Fruit fly (Drosophila melanogaster): ENCODE data around the gene CG11927.

CG11927 gene

dm6 chr2L:4838494-4839320 lies 8.9 kb upstream of the CG11927 start (continued):
- no peak for TF ChIP-seq unc-4 (GFP tag; IDR thresholded peaks at IDR 0.05; ENCODE audit: partially characterized antibody)
- TF ChIP-seq ind (GFP tag; optimal IDR thresholded peaks at IDR 0.05) = no peak
- no peak for TF ChIP-seq lov (optimal IDR thresholded peaks at IDR 0.05)
- peak; percentile 67; the same call in 1 of the 3 replicates for TF ChIP-seq lov (GFP tag; IDR thresholded peaks at IDR 0.05)
- no peak for TF ChIP-seq CG7745 (tag; optimal IDR thresholded peaks at IDR 0.05)
- no peak for TF ChIP-seq Optix (GFP tag; IDR thresholded peaks at IDR 0.05)
- no peak for TF ChIP-seq slou (GFP tag; optimal IDR thresholded peaks at IDR 0.05)
- no peak for TF ChIP-seq cas (GFP tag; IDR thresholded peaks at IDR 0.05)
- peak in 1 of 2 experiments; percentile 64 for TF ChIP-seq tll (GFP tag; optimal IDR thresholded peaks at IDR 0.05)
- peak; percentile 32 for TF ChIP-seq CG10543 (GFP tag; optimal IDR thresholded peaks at IDR 0.05)
- no peak for TF ChIP-seq Oli (tag; optimal IDR thresholded peaks at IDR 0.05)
- peak; percentile 4 for TF ChIP-seq Fer2 (tag; optimal IDR thresholded peaks at IDR 0.05)
- TF ChIP-seq CG8290 (GFP tag; optimal IDR thresholded peaks at IDR 0.05) = no peak
- no peak for TF ChIP-seq CG8290 (tag; optimal IDR thresholded peaks at IDR 0.05)
- peak; percentile 94 for TF ChIP-seq sens (GFP tag)
- no peak for TF ChIP-seq Sry-δ (GFP tag; optimal IDR thresholded peaks at IDR 0.05)
- no peak for TF ChIP-seq CG30020 (tag; optimal IDR thresholded peaks at IDR 0.05)
- no peak for TF ChIP-seq dpn (GFP tag; optimal IDR thresholded peaks at IDR 0.05)
- no peak for TF ChIP-seq Bdp1 (GFP tag; optimal IDR thresholded peaks at IDR 0.05)
- no peak for TF ChIP-seq tgo (GFP tag; IDR thresholded peaks at IDR 0.05)
- TF ChIP-seq Trl (optimal IDR thresholded peaks at IDR 0.05) = no peak
- peak; percentile 50 for TF ChIP-seq Trl (GFP tag; optimal IDR thresholded peaks at IDR 0.05)
- TF ChIP-seq CoRest (tag; optimal IDR thresholded peaks at IDR 0.05) = no peak
- TF ChIP-seq eve (GFP tag; optimal IDR thresholded peaks at IDR 0.05) = no peak
- TF ChIP-seq CG3281 (GFP tag; optimal IDR thresholded peaks at IDR 0.05) = no peak
- peak in 1 of 2 experiments; percentile 66 for TF ChIP-seq bsh (GFP tag; optimal IDR thresholded peaks at IDR 0.05)
- TF ChIP-seq ATbp (GFP tag; optimal IDR thresholded peaks at IDR 0.05) = peak; percentile 60
- TF ChIP-seq crp (GFP tag; optimal IDR thresholded peaks at IDR 0.05) = no peak
- TF ChIP-seq Sry-β (GFP tag; optimal IDR thresholded peaks at IDR 0.05) = no peak
- peak; percentile 36; the same call in 1 of the 2 replicates for TF ChIP-seq sens-2 (GFP tag; IDR thresholded peaks at IDR 0.05)
- TF ChIP-seq Atf-2 (GFP tag; optimal IDR thresholded peaks at IDR 0.05) = peak; percentile 13
- TF ChIP-seq CG1602 (GFP tag; optimal IDR thresholded peaks at IDR 0.05) = no peak
- TF ChIP-seq CG7357 (GFP tag; IDR thresholded peaks at IDR 0.05) = no peak
- no peak for TF ChIP-seq Ravus (GFP tag; IDR thresholded peaks at IDR 0.05)
- no peak for TF ChIP-seq ftz-f1 (GFP tag; optimal IDR thresholded peaks at IDR 0.05)
- peak; percentile 31; the same call in 1 of the 2 replicates for TF ChIP-seq stc (GFP tag; IDR thresholded peaks at IDR 0.05)
- no peak for TF ChIP-seq CG12104 (GFP tag; optimal IDR thresholded peaks at IDR 0.05)
- peak; percentile 79 for TF ChIP-seq lab (GFP tag; optimal IDR thresholded peaks at IDR 0.05)
- no peak for TF ChIP-seq CG2199 (GFP tag; IDR thresholded peaks at IDR 0.05)
- TF ChIP-seq croc (GFP tag; conservative IDR thresholded peaks at IDR 0.05) = no peak
- peak; percentile 11 for TF ChIP-seq sqz (GFP tag; optimal IDR thresholded peaks at IDR 0.05)
- TF ChIP-seq CG14441 (GFP tag; IDR thresholded peaks at IDR 0.05) = no peak
- TF ChIP-seq zfh1 (GFP tag; IDR thresholded peaks at IDR 0.05) = no peak
- TF ChIP-seq psq (GFP tag; optimal IDR thresholded peaks at IDR 0.05) = no peak
- no peak for TF ChIP-seq hkb (optimal IDR thresholded peaks at IDR 0.05)
- TF ChIP-seq hkb (GFP tag; IDR thresholded peaks at IDR 0.05) = 0 out of 2 replicates have a peak, but pooled peaks have one; percentile 47
- peak; percentile 71 for TF ChIP-seq ara (GFP tag; IDR thresholded peaks at IDR 0.05)
- TF ChIP-seq eyg (GFP tag; optimal IDR thresholded peaks at IDR 0.05) = no peak
- no peak for TF ChIP-seq ems (GFP tag; optimal IDR thresholded peaks at IDR 0.05)
- 0 out of 2 replicates have a peak, but pooled peaks have one; percentile 38 for TF ChIP-seq sob (GFP tag; IDR thresholded peaks at IDR 0.05)
- TF ChIP-seq maf-S (GFP tag; optimal IDR thresholded peaks at IDR 0.05) = peak; percentile 10
